Fruit fly (Drosophila melanogaster) whole organism, larva: Measurements from ENCODE around the gene CG12084.

Source experiments
- noc ChIP-seq: fragments of 200-800 bp; sonication (Bioruptor generic); optimal IDR thresholded peaks from 3 replicates; lab custom pipeline; 2019; ENCODE audit warnings: missing biosample characterization, mild to moderate bottlenecking, missing genetic modification characterization, moderate library complexity

Gene CG12084

DNA sequence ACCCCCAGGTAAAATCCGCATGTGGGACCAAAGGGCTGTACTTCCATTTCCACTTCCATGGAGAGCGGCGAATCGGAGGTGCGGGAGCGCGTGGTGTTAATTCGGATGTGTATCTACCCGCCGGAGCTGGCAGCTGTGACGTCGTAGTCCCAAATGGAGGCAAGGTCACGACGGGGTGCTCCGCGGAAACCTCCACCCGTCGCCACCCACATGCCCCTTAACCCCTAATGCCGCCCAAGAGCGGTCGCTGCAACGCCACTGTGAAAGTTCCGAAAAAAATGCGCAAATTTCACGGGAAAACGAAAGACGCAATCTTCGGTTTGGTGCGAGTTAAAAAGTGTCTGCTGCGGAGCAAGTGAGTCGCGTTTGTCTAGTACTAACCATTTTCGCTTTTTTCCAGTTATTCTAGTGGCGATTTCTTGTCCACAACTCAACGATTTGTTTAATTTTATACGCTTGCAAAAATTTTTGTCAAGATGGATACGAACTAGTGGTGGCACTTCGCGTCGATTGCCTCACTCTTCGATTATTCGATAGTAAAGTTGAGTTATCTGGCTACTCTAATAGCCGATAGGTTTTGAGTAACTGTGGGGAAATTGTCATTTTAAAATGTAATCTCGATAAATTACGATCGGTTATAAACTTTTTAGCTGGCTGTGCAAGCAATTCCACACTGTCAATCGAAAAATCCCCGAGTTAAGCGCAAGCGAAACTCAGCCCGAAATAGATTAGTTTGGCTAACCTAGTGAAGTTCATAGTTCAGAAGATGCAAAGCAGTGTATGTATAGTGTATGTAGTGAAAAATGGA lies 5.8 kb upstream of the CG12084 start, which contains the start of the genes hfp and Psa:
TSS of gene hfp (minus strand) at position 505 of the 808 bp plus-strand sequence.
TSS of gene Psa (plus strand) at position 758 of the 808 bp plus-strand sequence.
- peak; percentile 6 for TF ChIP-seq noc (tag; lab: Kevin White, UChicago)

DNA sequence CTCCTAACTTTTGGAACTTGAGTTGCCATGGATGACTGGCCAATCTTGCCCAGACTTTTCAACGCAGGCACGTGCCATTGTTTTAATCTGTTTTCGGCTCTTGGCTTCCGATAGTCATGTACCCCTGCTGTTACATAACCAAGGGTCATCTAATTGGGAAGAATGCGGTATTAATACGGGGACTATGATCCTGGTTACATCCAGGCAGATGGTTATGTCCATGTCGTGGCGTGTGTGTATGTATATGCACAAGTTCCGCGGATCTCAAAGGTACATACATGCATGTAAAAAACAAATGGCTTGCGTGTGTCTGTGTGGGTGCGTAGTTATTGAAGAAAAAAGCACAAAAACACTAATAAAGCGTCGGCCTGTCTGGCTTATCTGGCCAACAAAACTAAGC lies 640 bp downstream of the CG12084 start:
- no peak for TF ChIP-seq noc (tag; lab: Kevin White, UChicago)

DNA sequence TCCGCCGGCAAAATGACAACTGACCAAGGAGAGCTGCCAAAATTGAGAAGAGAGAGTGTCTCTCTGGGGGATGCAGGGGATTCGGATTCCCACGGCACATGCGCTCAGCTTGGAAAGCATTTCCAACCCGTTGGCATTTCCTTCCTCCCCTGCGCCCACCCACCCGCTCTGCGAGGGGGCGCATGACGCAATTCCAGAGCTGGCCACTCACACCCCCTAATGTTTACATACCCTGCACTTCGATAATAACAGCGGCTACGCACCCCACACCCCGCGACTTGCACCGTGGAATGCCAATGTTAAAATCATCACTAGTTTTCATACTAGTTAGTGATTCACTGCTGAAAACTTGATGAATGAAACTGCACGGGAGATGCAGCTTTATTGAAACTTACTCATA lies 6.9 kb downstream of the CG12084 start, which contains the start of gene stet:
TSS of gene stet (minus strand) at position 25 of the 400 bp plus-strand sequence.
- no peak for TF ChIP-seq noc (tag; lab: Kevin White, UChicago)

DNA sequence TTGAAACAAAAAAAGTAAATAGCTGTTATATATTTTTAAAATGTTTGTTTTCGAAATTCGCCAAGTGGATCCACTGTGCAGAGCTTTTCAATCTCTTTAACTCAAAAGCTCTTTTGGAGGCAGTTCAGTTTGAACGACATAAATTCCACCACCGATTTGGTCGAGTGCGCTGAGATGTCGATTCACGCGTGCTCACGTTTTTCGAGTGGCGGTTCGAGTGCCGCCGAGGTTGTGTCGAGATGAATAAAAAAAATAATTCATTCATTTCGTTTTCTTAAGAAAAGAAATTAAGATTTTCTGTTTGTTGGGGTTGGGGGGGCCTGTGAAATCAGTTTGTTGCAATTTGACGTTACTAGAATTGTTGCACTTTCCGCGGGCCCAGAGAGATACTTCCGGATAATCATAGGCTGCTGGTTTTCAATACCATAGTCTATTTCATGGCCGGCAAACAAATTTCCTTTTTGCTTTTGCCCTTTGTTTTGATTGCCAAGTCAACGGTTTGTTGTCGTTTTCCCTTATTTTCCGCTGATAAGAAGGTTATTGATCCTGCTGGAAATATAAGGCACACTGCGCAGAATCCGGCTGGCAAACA lies 7.8 kb downstream of the CG12084 start:
- no peak for TF ChIP-seq noc (tag; lab: Kevin White, UChicago)

DNA sequence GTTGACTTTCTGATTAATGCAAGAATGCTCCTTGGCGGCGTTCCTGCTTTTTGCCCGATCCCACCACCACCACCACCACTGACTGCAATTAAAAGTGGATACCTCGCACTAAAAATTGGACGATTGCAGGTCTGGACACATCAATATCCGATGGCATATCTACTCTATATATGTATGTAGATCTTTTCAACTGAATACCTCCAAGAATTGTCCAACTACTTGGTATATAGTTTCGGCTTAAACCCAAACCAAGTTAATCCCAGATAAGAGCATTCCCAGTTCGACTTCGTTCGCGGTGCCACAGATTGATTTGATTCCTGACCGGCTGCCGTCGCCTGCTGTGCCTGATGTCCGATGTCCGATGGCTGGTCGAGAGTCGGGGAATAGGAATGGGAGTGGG lies 11.7 kb downstream of the CG12084 start:
- no peak for TF ChIP-seq noc (tag; lab: Kevin White, UChicago)

DNA sequence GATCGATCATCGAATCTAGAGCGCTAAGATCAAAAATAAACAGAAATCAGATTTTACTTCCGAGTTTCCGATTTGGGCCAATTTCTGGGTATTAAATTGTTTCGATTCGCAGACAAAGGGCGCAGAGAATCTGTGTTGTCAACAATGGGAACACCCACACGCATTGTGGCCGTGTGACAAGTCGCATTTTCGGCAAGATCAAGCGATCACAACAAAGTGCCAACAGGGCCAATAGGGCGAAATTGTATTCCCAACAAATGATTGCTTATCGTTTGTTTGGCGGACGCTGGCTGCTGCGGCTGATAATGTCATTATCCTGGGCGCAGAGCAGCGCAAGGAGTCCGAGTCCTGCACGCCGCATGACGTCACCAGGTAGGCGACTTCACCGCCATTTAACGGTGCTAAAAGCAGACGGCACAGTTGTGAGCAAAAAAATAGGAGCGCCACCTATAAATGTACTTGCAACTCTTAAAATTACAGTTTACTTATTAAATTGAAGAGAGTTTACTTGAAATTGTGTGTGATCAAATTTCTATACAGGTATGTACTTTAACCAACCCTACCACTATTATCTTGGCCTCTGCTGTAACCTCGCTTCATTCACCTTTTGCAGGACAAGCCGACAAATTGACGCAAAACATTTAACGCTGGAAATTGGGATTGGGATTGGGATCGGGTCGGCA lies 17.3 kb downstream of the CG12084 start:
- no peak for TF ChIP-seq noc (tag; lab: Kevin White, UChicago)

DNA sequence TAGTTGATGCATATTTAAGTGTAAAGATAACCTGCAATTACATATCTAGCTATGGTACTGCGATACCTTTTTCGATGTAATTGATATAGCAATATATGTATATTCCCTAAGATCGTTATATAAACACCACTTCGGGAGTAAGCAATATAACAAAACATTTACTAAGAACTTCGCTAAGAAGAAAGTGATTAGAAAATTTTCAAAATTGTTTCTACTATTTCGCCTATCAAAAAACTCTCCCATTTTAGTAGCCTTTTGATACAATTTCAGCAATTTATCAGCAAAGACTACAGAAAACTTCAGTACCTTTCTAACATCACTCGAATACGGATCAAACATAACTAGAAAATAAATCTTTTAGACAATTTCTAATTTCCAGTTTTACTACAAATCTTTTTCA lies 19.1 kb downstream of the CG12084 start, which contains the start of gene robl62A:
TSS of gene robl62A (plus strand) at position 301 of the 400 bp plus-strand sequence.
- TF ChIP-seq noc (tag; lab: Kevin White, UChicago), result no peak

DNA sequence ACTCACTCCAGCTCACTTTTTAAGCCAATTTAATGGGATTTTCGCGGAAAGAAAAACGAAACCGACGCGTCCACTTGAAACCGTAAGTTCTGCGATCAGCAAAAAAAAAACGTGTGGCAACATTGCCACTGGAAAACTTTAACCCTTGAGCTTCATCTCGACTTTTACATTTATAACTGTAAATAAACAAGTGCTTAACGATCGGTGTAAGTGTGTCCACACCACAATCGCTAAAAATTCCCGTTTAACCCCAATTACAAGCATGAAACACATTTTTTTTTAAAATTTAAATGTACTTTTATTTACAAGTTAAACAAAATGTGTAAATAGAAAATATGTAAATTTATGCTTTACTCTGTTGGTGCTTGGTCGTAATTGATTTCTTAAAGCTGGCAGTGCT lies 21.3 kb downstream of the CG12084 start, which contains the start of gene Ptp61F:
TSS of gene Ptp61F (minus strand) at position 101 of the 400 bp plus-strand sequence.
- no peak for TF ChIP-seq noc (tag; lab: Kevin White, UChicago)

DNA sequence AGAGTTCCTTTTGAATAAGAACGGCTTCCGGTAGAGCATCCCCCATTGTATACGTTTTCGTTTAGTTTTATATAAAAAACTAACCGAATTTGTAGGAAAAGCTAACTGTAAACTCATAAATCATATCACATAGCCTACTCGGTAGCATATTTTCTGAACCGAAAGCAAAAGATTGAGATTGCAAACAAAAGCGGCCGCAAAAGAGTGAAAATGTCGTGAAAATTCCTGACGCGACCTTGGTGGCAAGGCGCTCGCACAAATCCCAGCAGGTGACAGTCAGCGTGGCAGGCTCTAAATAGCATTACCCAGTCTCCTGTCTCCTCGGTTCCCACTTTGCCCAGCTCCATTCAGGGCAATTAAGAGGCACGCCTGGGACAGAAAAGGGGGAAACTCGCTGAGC lies 24.5 kb downstream of the CG12084 start, which contains the start of gene Naa30B:
TSS of gene Naa30B (minus strand) at position 101 of the 400 bp plus-strand sequence.
- no peak for TF ChIP-seq noc (tag; lab: Kevin White, UChicago)

DNA sequence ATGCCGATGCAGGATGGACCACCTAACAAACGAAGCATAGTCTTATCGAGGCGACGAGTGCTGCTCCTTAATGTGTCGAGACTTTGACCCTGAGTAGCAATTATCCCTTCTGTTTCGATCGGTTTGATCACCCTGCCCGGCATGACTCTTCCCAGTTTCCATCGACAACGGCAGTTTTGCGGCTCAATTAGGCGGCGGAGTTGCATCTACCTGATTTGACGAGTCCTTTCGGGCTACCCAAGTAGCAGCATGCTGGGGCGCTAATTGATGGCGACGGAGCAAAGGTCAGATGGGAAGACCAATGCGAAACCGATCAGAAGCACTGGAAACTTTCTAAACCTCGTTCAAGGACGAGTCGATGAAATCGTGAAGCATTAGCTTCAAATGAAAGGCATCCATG lies 25.4 kb downstream of the CG12084 start:
- no peak for TF ChIP-seq noc (tag; lab: Kevin White, UChicago)

DNA sequence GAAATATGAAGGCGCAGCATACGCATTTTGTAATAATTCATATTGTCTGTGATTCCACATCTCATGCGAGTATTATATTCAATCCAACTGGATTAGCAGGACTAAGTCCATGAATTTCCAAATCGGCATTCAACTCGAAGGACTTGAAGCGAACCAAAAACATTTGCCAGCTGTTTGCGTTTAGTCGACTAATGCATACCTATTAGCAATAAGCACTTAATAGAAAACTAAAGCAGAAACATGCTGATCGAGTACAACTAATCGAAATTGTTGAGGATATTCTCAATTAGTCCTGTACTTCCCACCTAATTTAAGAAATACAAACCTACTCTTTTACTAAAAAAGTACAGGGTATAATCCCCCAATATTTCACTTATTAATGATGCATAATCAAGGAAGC lies 27.2 kb downstream of the CG12084 start:
- no peak for TF ChIP-seq noc (tag; lab: Kevin White, UChicago)

DNA sequence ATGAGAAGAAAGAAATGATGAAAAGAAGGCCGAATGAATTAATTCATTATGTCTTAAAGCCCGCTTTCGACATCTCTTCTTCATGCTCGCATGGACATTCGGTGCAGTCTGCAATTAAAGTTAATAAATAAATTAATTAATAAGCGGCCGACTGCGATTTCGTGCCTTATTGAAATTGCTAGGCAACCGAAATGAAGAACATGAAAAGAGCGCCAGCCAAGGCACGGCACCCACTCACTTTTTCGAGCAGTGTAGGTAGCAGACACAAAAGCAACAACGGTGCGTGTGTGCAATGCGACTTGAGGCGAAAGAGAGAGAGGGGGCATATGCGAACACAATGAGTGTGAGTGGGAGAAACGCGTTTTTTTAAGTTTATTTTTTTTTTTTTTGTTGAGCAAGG lies 32.0 kb downstream of the CG12084 start:
- TF ChIP-seq noc (tag; lab: Kevin White, UChicago), result no peak

DNA sequence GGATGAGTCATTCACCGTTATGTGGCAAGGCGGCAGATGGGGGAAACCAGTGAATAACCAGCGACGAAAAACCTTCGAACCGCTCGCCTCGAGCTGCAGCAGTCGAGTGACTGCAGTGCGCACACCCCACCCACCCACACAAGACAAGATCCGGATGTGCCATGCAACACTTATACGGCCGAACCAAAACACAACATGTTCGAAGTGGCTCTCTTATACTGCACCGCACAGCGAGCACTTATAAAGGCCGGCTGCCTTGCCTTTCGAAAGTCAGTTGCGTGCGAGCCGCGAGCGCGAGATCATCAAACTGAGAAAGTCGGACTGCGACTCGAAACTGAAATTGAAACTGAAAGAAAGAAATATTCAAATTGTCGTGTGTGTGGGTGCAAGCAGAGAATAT lies 32.9 kb downstream of the CG12084 start, which contains the start of gene rho:
TSS of gene rho (plus strand) at position 265 of the 400 bp plus-strand sequence.
- no peak for TF ChIP-seq noc (tag; lab: Kevin White, UChicago)

DNA sequence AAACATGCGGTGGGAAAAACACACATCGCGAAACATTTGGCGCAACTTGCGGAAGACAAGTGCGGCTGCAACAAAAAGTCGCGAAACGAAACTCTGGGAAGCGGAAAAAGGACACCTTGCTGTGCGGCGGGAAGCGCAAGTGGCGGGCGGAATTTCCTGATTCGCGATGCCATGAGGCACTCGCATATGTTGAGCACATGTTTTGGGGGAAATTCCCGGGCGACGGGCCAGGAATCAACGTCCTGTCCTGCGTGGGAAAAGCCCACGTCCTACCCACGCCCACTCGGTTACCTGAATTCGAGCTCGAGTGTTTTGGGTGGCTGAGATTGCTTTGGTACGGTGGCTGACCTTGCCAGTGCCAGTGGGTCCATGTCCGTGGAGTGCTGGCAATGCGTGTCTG lies 34.6 kb downstream of the CG12084 start:
- TF ChIP-seq noc (tag; lab: Kevin White, UChicago), result no peak

DNA sequence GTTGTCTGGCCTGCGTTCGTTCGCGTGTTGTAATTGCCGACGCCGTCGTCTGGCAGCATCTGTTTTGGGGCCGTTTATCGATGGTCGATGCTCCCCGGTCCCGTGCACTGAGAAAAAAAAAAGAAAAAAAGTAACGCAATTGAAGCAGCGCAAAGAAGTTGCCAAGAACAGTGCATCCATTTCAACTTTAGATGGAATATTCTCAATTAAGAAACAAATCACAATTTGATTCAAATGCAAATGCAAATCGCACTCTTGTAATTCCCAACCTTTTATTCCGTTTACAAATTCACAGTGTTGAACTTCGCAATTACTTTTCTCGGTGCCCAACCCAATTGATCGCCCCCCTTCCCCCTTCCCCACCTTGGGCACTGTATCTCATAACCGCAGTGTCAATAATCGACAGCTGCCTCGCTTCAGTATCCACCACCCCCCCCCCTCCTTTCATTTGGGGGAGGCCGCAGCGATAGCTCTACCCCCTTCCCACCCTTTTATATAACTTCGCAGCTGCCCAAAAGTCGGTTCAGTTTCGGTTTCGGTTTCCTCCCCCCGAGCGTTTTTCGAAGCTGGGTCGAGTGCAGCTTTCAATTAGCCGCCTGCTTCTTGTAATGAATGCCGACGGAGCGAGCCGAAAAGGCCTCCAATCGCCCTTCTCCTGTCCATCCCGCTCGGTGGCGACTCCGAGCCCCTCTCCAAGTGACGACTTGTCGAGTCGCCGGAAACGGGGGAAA lies 38.3 kb downstream of the CG12084 start:
- no peak for TF ChIP-seq noc (tag; lab: Kevin White, UChicago)
